Worm (Caenorhabditis elegans): Measurements from ENCODE around the gene C24A8.6.

The C24A8.6 gene

ce11 chrX:4285669-4286174, 46.5 kb downstream of the C24A8.6 start, which contains the start of gene cka-2:
cka-2 (plus strand) TSS chrX:4286124.
- no peak for TF ChIP-seq unc-62 (GFP tag; optimal IDR thresholded peaks at IDR 0.05)

- TF ChIP-seq unc-62 (GFP tag; optimal IDR thresholded peaks at IDR 0.05) = no peak
These were observed 47.7 kb downstream of the C24A8.6 start for ce11 chrX:4284470-4284869.

ce11 chrX:4283989-4284388, 48.2 kb downstream of the C24A8.6 start, which contains the start of gene ets-10:
ets-10 (plus strand) TSS chrX:4284189.
- no peak for TF ChIP-seq unc-62 (GFP tag; optimal IDR thresholded peaks at IDR 0.05)

ce11 chrX:4282380-4282779, 49.8 kb downstream of the C24A8.6 start, which contains the start of gene C52B9.19:
C52B9.19 (plus strand) TSS chrX:4282555.
- TF ChIP-seq unc-62 (GFP tag; optimal IDR thresholded peaks at IDR 0.05) = no peak
